Worm (Caenorhabditis elegans): ENCODE results near the gene cdh-8.

Gene cdh-8

DNA sequence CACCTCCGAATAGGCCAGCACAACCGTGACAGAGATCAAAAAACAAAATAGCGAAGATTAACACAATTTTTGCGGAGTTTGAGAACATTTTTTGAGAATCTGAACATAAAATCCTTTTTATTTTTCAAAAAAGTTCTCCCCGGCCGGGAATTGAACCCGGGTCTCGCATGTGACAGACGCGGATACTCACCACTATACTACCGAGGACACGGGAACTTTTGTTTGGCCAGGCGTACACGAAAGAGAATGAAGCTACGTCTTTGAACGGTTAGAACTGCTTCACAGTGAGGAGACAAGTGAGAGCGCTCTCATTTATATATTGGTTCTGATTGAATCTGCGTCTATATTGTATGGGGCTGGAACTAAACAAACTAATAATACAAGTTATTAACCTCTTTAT lies 17.1 kb upstream of the cdh-8 start, which contains the start of gene grl-26:
TSS of gene grl-26 (minus strand) at position 318 of the 400 bp plus-strand sequence.
- TF ChIP-seq bed-3 (GFP tag; optimal IDR thresholded peaks at IDR 0.05) (peak; percentile 24), M03D4.4 (tag; optimal IDR thresholded peaks at IDR 0.05) (peak; percentile 59), blmp-1 (tag; optimal IDR thresholded peaks at IDR 0.05) (no peak), pha-4 (tag; optimal IDR thresholded peaks at IDR 0.05) (peak; percentile 3), zip-8 (tag; optimal IDR thresholded peaks at IDR 0.05) (no peak), mls-2 (tag; optimal IDR thresholded peaks at IDR 0.05) (peak; percentile 47), lin-32 (GFP tag; optimal IDR thresholded peaks at IDR 0.05) (peak; percentile 67), hlh-1 (tag; optimal IDR thresholded peaks at IDR 0.05) (peak; percentile 52), unc-39 (tag; optimal IDR thresholded peaks at IDR 0.05) (no peak), cnd-1 (tag; optimal IDR thresholded peaks at IDR 0.05) (peak; percentile 38), ceh-43 (GFP tag; optimal IDR thresholded peaks at IDR 0.05) (peak; percentile 10), sem-2 (GFP tag; optimal IDR thresholded peaks at IDR 0.05) (peak; percentile 38), nhr-2 (tag; optimal IDR thresholded peaks at IDR 0.05) (no peak), nhr-76 (tag; optimal IDR thresholded peaks at IDR 0.05) (no peak), unc-120 (tag; optimal IDR thresholded peaks at IDR 0.05; ENCODE audit: poor library complexity, severe bottlenecking) (peak; percentile 65), sptf-1 (tag; optimal IDR thresholded peaks at IDR 0.05) (peak; percentile 78), drap-1 (GFP tag; optimal IDR thresholded peaks at IDR 0.05) (peak; percentile 66), mep-1 (tag; optimal IDR thresholded peaks at IDR 0.05) (peak; percentile 26), elt-3 (tag; optimal IDR thresholded peaks at IDR 0.05) (no peak), ceh-83 (GFP tag; optimal IDR thresholded peaks at IDR 0.05) (peak; percentile 67), nhr-28 (tag; optimal IDR thresholded peaks at IDR 0.05) (no peak)

DNA sequence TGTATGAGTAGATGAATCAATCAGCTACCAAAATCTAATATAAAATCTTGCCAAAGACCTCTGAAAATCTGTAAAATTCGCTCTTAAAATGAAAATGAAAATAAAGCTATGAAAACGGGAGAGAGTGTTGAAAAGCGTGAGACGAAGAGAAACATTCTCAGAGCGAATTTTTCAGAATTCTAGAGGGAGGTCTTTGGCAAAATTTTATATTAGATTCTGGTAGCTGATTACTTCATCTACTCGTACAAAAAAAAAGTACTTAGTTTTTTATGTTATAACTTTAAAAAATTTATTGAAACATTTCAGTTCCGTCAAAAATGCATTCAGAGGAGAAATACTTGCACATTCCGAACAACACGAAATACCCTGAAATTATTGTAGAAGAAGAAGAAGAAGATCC lies 14.8 kb upstream of the cdh-8 start, which contains the start of gene drl-1:
TSS of gene drl-1 (plus strand) at position 301 of the 400 bp plus-strand sequence.
- TF ChIP-seq drap-1 (GFP tag; optimal IDR thresholded peaks at IDR 0.05) = no peak
- no peak for TF ChIP-seq unc-62 (GFP tag; optimal IDR thresholded peaks at IDR 0.05)
- TF ChIP-seq elt-3 (tag; optimal IDR thresholded peaks at IDR 0.05) = no peak
- TF ChIP-seq nhr-237 (tag; optimal IDR thresholded peaks at IDR 0.05) = no peak
- no peak for TF ChIP-seq ceh-43 (GFP tag; optimal IDR thresholded peaks at IDR 0.05)
- TF ChIP-seq lsy-2 (tag; optimal IDR thresholded peaks at IDR 0.05) = no peak
- no peak for TF ChIP-seq elt-1 (tag; optimal IDR thresholded peaks at IDR 0.05; ENCODE audit: borderline replicate concordance, insufficient read depth)
- no peak for TF ChIP-seq sem-2 (GFP tag; optimal IDR thresholded peaks at IDR 0.05)
- TF ChIP-seq lin-32 (GFP tag; optimal IDR thresholded peaks at IDR 0.05) = no peak

DNA sequence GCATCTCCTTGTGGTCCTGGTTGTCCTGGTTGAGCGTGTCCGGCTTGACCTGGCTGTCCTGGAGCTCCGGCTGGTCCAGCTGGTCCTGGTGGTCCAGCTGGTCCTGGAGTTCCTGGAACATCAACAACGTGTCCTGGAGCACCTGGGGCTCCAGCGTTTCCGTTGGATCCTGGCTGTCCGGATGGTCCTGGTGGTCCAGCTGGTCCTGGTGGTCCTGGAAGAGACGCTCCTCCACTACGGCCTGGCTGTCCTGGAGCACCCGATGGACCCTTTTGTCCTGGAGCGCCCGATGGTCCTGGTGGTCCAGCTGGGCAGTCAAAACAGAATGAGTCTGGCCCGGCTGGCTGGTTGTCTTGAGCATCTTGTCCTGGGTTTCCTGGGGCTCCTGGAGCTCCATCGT lies 14.0 kb upstream of the cdh-8 start:
- TF ChIP-seq pha-4 (tag; optimal IDR thresholded peaks at IDR 0.05) (no peak), lin-32 (GFP tag; optimal IDR thresholded peaks at IDR 0.05) (no peak), mls-2 (tag; optimal IDR thresholded peaks at IDR 0.05) (no peak), snpc-4 (tag; optimal IDR thresholded peaks at IDR 0.05) (no peak), unc-62 (GFP tag; optimal IDR thresholded peaks at IDR 0.05) (no peak), drap-1 (GFP tag; optimal IDR thresholded peaks at IDR 0.05) (no peak), mep-1 (tag; optimal IDR thresholded peaks at IDR 0.05) (no peak), nhr-237 (tag; optimal IDR thresholded peaks at IDR 0.05) (no peak), flh-1 (GFP tag; optimal IDR thresholded peaks at IDR 0.05) (no peak), nhr-12 (tag; optimal IDR thresholded peaks at IDR 0.05) (no peak), M03D4.4 (tag; optimal IDR thresholded peaks at IDR 0.05) (no peak), unc-120 (tag; optimal IDR thresholded peaks at IDR 0.05; ENCODE audit: poor library complexity, severe bottlenecking) (no peak), ztf-11 (tag; optimal IDR thresholded peaks at IDR 0.05) (no peak), unc-39 (tag; optimal IDR thresholded peaks at IDR 0.05) (no peak), mab-5 (tag; optimal IDR thresholded peaks at IDR 0.05) (no peak)

DNA sequence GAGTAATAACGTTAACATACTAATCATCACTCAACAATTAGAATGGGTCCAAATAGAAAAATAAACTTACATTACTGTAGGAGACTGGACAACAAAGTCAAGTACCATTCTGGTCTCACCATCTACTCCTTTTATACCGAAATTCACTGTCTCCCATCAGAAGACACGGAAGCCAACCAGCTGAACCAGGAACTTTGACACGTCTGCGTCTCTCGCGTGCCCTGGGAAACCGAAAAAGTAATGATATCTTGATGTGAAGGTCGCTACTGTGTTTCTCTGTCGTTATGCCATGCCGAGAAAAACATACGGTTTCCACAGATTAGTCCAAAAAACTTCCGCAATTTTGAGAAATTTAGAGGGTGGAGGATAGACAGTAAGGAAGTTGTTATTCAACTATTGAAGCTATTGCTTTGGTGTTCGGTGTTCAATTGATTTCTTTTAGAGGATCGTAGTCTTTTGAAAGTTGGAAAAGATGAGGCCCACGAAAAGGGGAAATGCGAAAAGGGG lies 13.0 kb upstream of the cdh-8 start, which contains the start of gene col-101:
TSS of gene col-101 (minus strand) at position 457 of the 507 bp plus-strand sequence.
- no peak for TF ChIP-seq mls-2 (tag; optimal IDR thresholded peaks at IDR 0.05)
- no peak for TF ChIP-seq mep-1 (tag; optimal IDR thresholded peaks at IDR 0.05)
- no peak for TF ChIP-seq ceh-83 (GFP tag; optimal IDR thresholded peaks at IDR 0.05)
- no peak for TF ChIP-seq bed-3 (GFP tag; optimal IDR thresholded peaks at IDR 0.05)
- no peak for TF ChIP-seq ceh-39 (tag; optimal IDR thresholded peaks at IDR 0.05)
- TF ChIP-seq lsy-2 (tag; optimal IDR thresholded peaks at IDR 0.05) = no peak
- TF ChIP-seq nhr-2 (tag; optimal IDR thresholded peaks at IDR 0.05) = no peak
- TF ChIP-seq pha-4 (tag; optimal IDR thresholded peaks at IDR 0.05) = no peak
- no peak for TF ChIP-seq mab-5 (tag; optimal IDR thresholded peaks at IDR 0.05)
- no peak for TF ChIP-seq nhr-12 (tag; optimal IDR thresholded peaks at IDR 0.05)
- TF ChIP-seq flh-1 (GFP tag; optimal IDR thresholded peaks at IDR 0.05) = no peak
- TF ChIP-seq sptf-1 (tag; optimal IDR thresholded peaks at IDR 0.05) = no peak
- TF ChIP-seq ceh-43 (GFP tag; optimal IDR thresholded peaks at IDR 0.05) = no peak
- TF ChIP-seq sem-2 (GFP tag; optimal IDR thresholded peaks at IDR 0.05) = no peak
- TF ChIP-seq lin-13 (tag; optimal IDR thresholded peaks at IDR 0.05) = no peak
- TF ChIP-seq ham-2 (GFP tag; optimal IDR thresholded peaks at IDR 0.05) = no peak
- TF ChIP-seq elt-3 (tag; optimal IDR thresholded peaks at IDR 0.05) = no peak
- no peak for TF ChIP-seq unc-39 (tag; optimal IDR thresholded peaks at IDR 0.05)
